Worm (Caenorhabditis elegans): ENCODE results near the gene crn-4.

The crn-4 gene

DNA sequence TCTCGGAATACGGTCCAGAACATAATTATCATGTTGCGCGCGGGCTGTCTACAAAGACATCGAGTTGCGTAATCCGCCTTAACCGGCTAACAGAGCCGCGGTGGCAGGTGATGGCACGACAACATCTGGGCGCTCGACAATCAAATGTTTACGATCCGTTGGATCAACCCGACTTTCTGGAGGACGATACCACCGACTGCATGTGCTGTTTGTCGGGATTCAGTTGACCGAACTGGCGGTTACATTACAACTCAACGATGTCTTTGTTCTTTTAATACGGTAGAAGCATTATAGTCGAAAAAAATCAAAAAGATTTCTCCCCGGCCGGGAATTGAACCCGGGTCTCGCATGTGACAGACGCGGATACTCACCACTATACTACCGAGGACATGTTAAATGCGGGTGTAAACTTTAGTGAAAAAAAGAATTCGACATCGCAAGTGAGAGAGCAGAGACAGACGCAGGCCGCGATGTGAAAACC lies 31.0 kb downstream of the crn-4 start (continued):
- no peak for TF ChIP-seq nhr-76 (tag; optimal IDR thresholded peaks at IDR 0.05)
- peak; percentile 83 for TF ChIP-seq nhr-47 (tag; optimal IDR thresholded peaks at IDR 0.05)
- TF ChIP-seq lin-14 (GFP tag; optimal IDR thresholded peaks at IDR 0.05): peak; percentile 71
- no peak for TF ChIP-seq sptf-1 (tag; optimal IDR thresholded peaks at IDR 0.05)
- TF ChIP-seq ztf-11 (tag; optimal IDR thresholded peaks at IDR 0.05): no peak
- no peak for TF ChIP-seq hlh-4 (tag; optimal IDR thresholded peaks at IDR 0.05)
- no peak for TF ChIP-seq hpl-2 (GFP tag; optimal IDR thresholded peaks at IDR 0.05)
- no peak for TF ChIP-seq pax-3 (tag; optimal IDR thresholded peaks at IDR 0.05)
- TF ChIP-seq C16A3.4 (tag; optimal IDR thresholded peaks at IDR 0.05): peak; percentile 65
- TF ChIP-seq lir-3 (tag; optimal IDR thresholded peaks at IDR 0.05; ENCODE audit: poor library complexity): no peak
- no peak for TF ChIP-seq ama-1 (optimal IDR thresholded peaks at IDR 0.05)
- TF ChIP-seq aha-1 (tag; optimal IDR thresholded peaks at IDR 0.05): no peak
- no peak for TF ChIP-seq lin-15B (tag; optimal IDR thresholded peaks at IDR 0.05)
- peak; percentile 60 for TF ChIP-seq xbp-1 (tag; optimal IDR thresholded peaks at IDR 0.05)
- TF ChIP-seq nhr-28 (tag; optimal IDR thresholded peaks at IDR 0.05): no peak
- no peak for TF ChIP-seq hlh-17 (GFP tag; optimal IDR thresholded peaks at IDR 0.05; ENCODE audit: borderline replicate concordance)
- TF ChIP-seq sup-37 (GFP tag; optimal IDR thresholded peaks at IDR 0.05): peak; percentile 44
- no peak for TF ChIP-seq C34B4.2 (tag; optimal IDR thresholded peaks at IDR 0.05)
- TF ChIP-seq mab-9 (GFP tag; IDR thresholded peaks at IDR 0.05): no peak
- peak; percentile 49 for TF ChIP-seq nhr-77 (tag; optimal IDR thresholded peaks at IDR 0.05)
- TF ChIP-seq ceh-8 (GFP tag; optimal IDR thresholded peaks at IDR 0.05): no peak
- TF ChIP-seq ceh-82 (tag; optimal IDR thresholded peaks at IDR 0.05): peak; percentile 26 to 75 (median 61)
- no peak for TF ChIP-seq aly-2 (tag; optimal IDR thresholded peaks at IDR 0.05)
- no peak for TF ChIP-seq mef-2 (tag; optimal IDR thresholded peaks at IDR 0.05)
- no peak for TF ChIP-seq snpc-4 (tag; optimal IDR thresholded peaks at IDR 0.05)
- TF ChIP-seq F16B12.6 (tag; optimal IDR thresholded peaks at IDR 0.05): peak; percentile 12
- TF ChIP-seq lin-39 (tag; optimal IDR thresholded peaks at IDR 0.05): no peak
- peak; percentile 33 for TF ChIP-seq fos-1 (tag; optimal IDR thresholded peaks at IDR 0.05)
- no peak for TF ChIP-seq nhr-84 (tag; optimal IDR thresholded peaks at IDR 0.05)
- TF ChIP-seq lin-35 (GFP tag; optimal IDR thresholded peaks at IDR 0.05): peak; percentile 35 to 67
- no peak for TF ChIP-seq nhr-12 (tag; optimal IDR thresholded peaks at IDR 0.05)
- no peak for TF ChIP-seq tlp-1 (tag; optimal IDR thresholded peaks at IDR 0.05)
- TF ChIP-seq Y116A8C.19 (tag; optimal IDR thresholded peaks at IDR 0.05; ENCODE audit: borderline replicate concordance): no peak
- no peak for TF ChIP-seq nhr-11 (tag; optimal IDR thresholded peaks at IDR 0.05)
- peak; percentile 43 for TF ChIP-seq zip-4 (GFP tag; optimal IDR thresholded peaks at IDR 0.05)
- peak; percentile 36 for TF ChIP-seq egl-13 (tag; optimal IDR thresholded peaks at IDR 0.05)
- peak in 1 of 3 experiments; percentile 34 for TF ChIP-seq dpl-1 (GFP tag; optimal IDR thresholded peaks at IDR 0.05)
- peak; percentile 67 for TF ChIP-seq rnt-1 (tag; optimal IDR thresholded peaks at IDR 0.05)
- peak; percentile 74 for TF ChIP-seq nhr-19 (GFP tag; conservative IDR thresholded peaks at IDR 0.05)
- TF ChIP-seq nhr-90 (tag; optimal IDR thresholded peaks at IDR 0.05; ENCODE audit: poor library complexity): peak; percentile 76
- TF ChIP-seq unc-98 (GFP tag; IDR thresholded peaks at IDR 0.05): 0 out of 2 replicates have a peak, but pooled peaks have one; percentile 28
- TF ChIP-seq grh-1 (GFP tag; IDR thresholded peaks at IDR 0.05): no peak
- no peak for TF ChIP-seq ets-5 (GFP tag; IDR thresholded peaks at IDR 0.05)
- peak in 1 of 2 experiments; percentile 69 for TF ChIP-seq mdl-1 (tag; optimal IDR thresholded peaks at IDR 0.05)
- peak; percentile 55 for TF ChIP-seq swsn-7 (tag; optimal IDR thresholded peaks at IDR 0.05)
- peak; percentile 77 for TF ChIP-seq dsc-1 (tag; optimal IDR thresholded peaks at IDR 0.05)
- no peak for TF ChIP-seq vab-15 (tag; optimal IDR thresholded peaks at IDR 0.05)
- TF ChIP-seq zag-1 (tag; optimal IDR thresholded peaks at IDR 0.05): no peak
- TF ChIP-seq fkh-10 (GFP tag; optimal IDR thresholded peaks at IDR 0.05): peak; percentile 54
- no peak for TF ChIP-seq elt-2 (tag; optimal IDR thresholded peaks at IDR 0.05)
- TF ChIP-seq unc-130 (tag; optimal IDR thresholded peaks at IDR 0.05): peak; percentile 29
- TF ChIP-seq alr-1 (tag; optimal IDR thresholded peaks at IDR 0.05; ENCODE audit: borderline replicate concordance): no peak
- no peak for TF ChIP-seq ztf-4 (tag; optimal IDR thresholded peaks at IDR 0.05)
